Fruit fly (Drosophila melanogaster) whole organism, embryonic: ENCODE data around the gene CG3224.
A peak's percentile ranks its signal among the peaks of the same experiment; 100 is the strongest.

Experiments
- Adf1 ChIP-seq: fragments of 200-800 bp; sonication (Bioruptor generic); IDR thresholded peaks from 2 replicates; pipeline ENCODE4 v1.3.6; 2022; ENCODE audit warnings: missing biosample characterization, missing genetic modification characterization
- Atf6 ChIP-seq: fragments of 200-800 bp; sonication (Bioruptor generic); IDR thresholded peaks from 2 replicates; pipeline ENCODE4 v1.3.6; 2022; ENCODE audit warnings: missing biosample characterization, missing genetic modification characterization
- BEAF-32 ChIP-seq: fragments of 200-800 bp; sonication (Bioruptor generic); optimal IDR thresholded peaks from 3 replicates; lab custom pipeline; 2017; ENCODE audit warnings: missing biosample characterization, missing genetic modification characterization, mild to moderate bottlenecking, moderate library complexity, missing genetic modification reagents
- Bgb ChIP-seq: fragments of 200-800 bp; sonication (Bioruptor generic); IDR thresholded peaks from 2 replicates; pipeline ENCODE4 v1.3.6; 2022; ENCODE audit warnings: missing biosample characterization, missing genetic modification characterization; ENCODE audit not compliant: partially characterized antibody
- CG10366 ChIP-seq: fragments of 200-800 bp; sonication (Bioruptor generic); IDR thresholded peaks from 2 replicates; pipeline ENCODE4 v1.3.6; 2022; ENCODE audit warnings: missing biosample characterization, missing genetic modification characterization
- CG12104 ChIP-seq: fragments of 200-800 bp; sonication (Bioruptor generic); optimal IDR thresholded peaks from 3 replicates; lab custom pipeline; 2016; ENCODE audit warnings: missing biosample characterization, missing genetic modification characterization
- CG12744 ChIP-seq: fragments of 200-800 bp; sonication (Bioruptor generic); optimal IDR thresholded peaks from 2 replicates; lab custom pipeline; 2016; ENCODE audit warnings: missing biosample characterization, missing genetic modification characterization
- CG14441 ChIP-seq: fragments of 200-800 bp; sonication (Bioruptor generic); IDR thresholded peaks from 2 replicates; pipeline ENCODE4 v1.3.6; 2022; ENCODE audit warnings: missing biosample characterization, missing genetic modification characterization
- CG14667 ChIP-seq: fragments of 200-800 bp; sonication (Bioruptor generic); IDR thresholded peaks from 2 replicates; pipeline ENCODE4 v1.3.6; 2022; ENCODE audit warnings: missing biosample characterization, missing genetic modification characterization
- CG16813 ChIP-seq: fragments of 200-800 bp; sonication (Bioruptor generic); IDR thresholded peaks from 3 replicates; pipeline ENCODE4 v1.3.6; 2022; ENCODE audit warnings: missing biosample characterization, missing genetic modification characterization; ENCODE audit not compliant: partially characterized antibody
- CG17361 ChIP-seq: fragments of 200-800 bp; sonication (Bioruptor generic); IDR thresholded peaks from 3 replicates; pipeline ENCODE4 v1.3.6; 2022; ENCODE audit warnings: missing biosample characterization, missing genetic modification characterization
- CG4404 ChIP-seq: fragments of 200-800 bp; sonication (Bioruptor generic); IDR thresholded peaks from 2 replicates; pipeline ENCODE4 v1.3.6; 2022; ENCODE audit warnings: missing biosample characterization, missing genetic modification characterization
- CG4617 ChIP-seq: fragments of 200-800 bp; sonication (Bioruptor generic); optimal IDR thresholded peaks from 3 replicates; lab custom pipeline; 2016; ENCODE audit warnings: missing biosample characterization, missing genetic modification characterization, borderline replicate concordance
- CG5180 ChIP-seq: fragments of 200-800 bp; sonication (Bioruptor generic); optimal IDR thresholded peaks from 3 replicates; lab custom pipeline; 2017; ENCODE audit warnings: missing biosample characterization, missing genetic modification characterization, mild to moderate bottlenecking, moderate library complexity, missing genetic modification reagents
- CG6654 ChIP-seq: fragments of 200-800 bp; sonication (Bioruptor generic); optimal IDR thresholded peaks from 2 replicates; lab custom pipeline; 2017; ENCODE audit warnings: missing biosample characterization, mild to moderate bottlenecking, missing genetic modification characterization
- CG8359 ChIP-seq: fragments of 200-800 bp; sonication (Bioruptor generic); optimal IDR thresholded peaks from 2 replicates; lab custom pipeline; 2017; ENCODE audit warnings: missing biosample characterization, mild to moderate bottlenecking, missing genetic modification characterization, borderline replicate concordance
- CG8944 ChIP-seq: fragments of 200-800 bp; sonication (Bioruptor generic); optimal IDR thresholded peaks from 3 replicates; lab custom pipeline; 2016; ENCODE audit warnings: missing biosample characterization, missing genetic modification characterization
- CG9609 ChIP-seq: fragments of 200-800 bp; sonication (Bioruptor generic); optimal IDR thresholded peaks from 3 replicates; lab custom pipeline; 2016; ENCODE audit warnings: missing biosample characterization, missing genetic modification characterization
- Dfd ChIP-seq, 2 experiments: fragments of >200 bp; optimal IDR thresholded peaks; 2 replicates each; lab custom pipeline; 2017; ENCODE audit warnings: missing biosample characterization in 2 of 2, missing genetic modification characterization in 2 of 2
- Doc3 ChIP-seq: fragments of 200-800 bp; sonication (Bioruptor generic); IDR thresholded peaks from 3 replicates; pipeline ENCODE4 v1.3.6; 2022; ENCODE audit warnings: missing biosample characterization, missing genetic modification characterization; ENCODE audit not compliant: partially characterized antibody
- HLHmδ ChIP-seq: fragments of 200-800 bp; sonication (Bioruptor generic); optimal IDR thresholded peaks from 2 replicates; lab custom pipeline; 2018; ENCODE audit warnings: missing biosample characterization, mild to moderate bottlenecking, missing genetic modification characterization, moderate library complexity
- Jarid2 ChIP-seq: fragments of 200-800 bp; sonication (Bioruptor generic); optimal IDR thresholded peaks from 3 replicates; lab custom pipeline; 2017; ENCODE audit warnings: mild to moderate bottlenecking, missing biosample characterization, missing genetic modification reagents, missing genetic modification characterization
- Med ChIP-seq: fragments of 200-800 bp; sonication (Bioruptor generic); peaks from one replicate; lab custom pipeline; 2016; ENCODE audit warnings: missing biosample characterization, missing genetic modification characterization, mild to moderate bottlenecking, inconsistent platforms, moderate library complexity
- Mrtf ChIP-seq: fragments of 200-800 bp; sonication (Bioruptor generic); IDR thresholded peaks from 3 replicates; pipeline ENCODE4 v1.3.6; 2022; ENCODE audit warnings: missing biosample characterization, missing genetic modification characterization
- Neu2 ChIP-seq: fragments of 200-800 bp; sonication (Bioruptor generic); optimal IDR thresholded peaks from 3 replicates; lab custom pipeline; 2016; ENCODE audit warnings: missing biosample characterization, missing genetic modification characterization, borderline replicate concordance
- Nf-YA ChIP-seq: fragments of 200-800 bp; sonication (Bioruptor generic); IDR thresholded peaks from 2 replicates; pipeline ENCODE4 v1.3.6; 2022; ENCODE audit warnings: missing biosample characterization, missing genetic modification characterization
- Oli ChIP-seq: fragments of 200-800 bp; sonication (Bioruptor generic); optimal IDR thresholded peaks from 2 replicates; lab custom pipeline; 2018; ENCODE audit warnings: missing biosample characterization, mild to moderate bottlenecking, missing genetic modification characterization, moderate library complexity
- Rx ChIP-seq: fragments of 200-800 bp; sonication (Bioruptor generic); IDR thresholded peaks from 2 replicates; pipeline ENCODE4 v1.3.6; 2022; ENCODE audit warnings: missing biosample characterization, missing genetic modification characterization
- Sox100B ChIP-seq: fragments of 200-800 bp; sonication (Bioruptor generic); optimal IDR thresholded peaks from 3 replicates; lab custom pipeline; 2018; ENCODE audit warnings: missing biosample characterization, mild to moderate bottlenecking, missing genetic modification characterization
- amos ChIP-seq: fragments of 200-800 bp; sonication (Bioruptor generic); IDR thresholded peaks from 2 replicates; pipeline ENCODE4 v1.3.6; 2022; ENCODE audit warnings: missing biosample characterization, missing genetic modification characterization; ENCODE audit not compliant: partially characterized antibody
- bigmax ChIP-seq: fragments of 200-800 bp; sonication (Bioruptor generic); optimal IDR thresholded peaks from 2 replicates; lab custom pipeline; 2018; ENCODE audit warnings: missing biosample characterization, mild to moderate bottlenecking, missing genetic modification characterization
- chinmo ChIP-seq: fragments of 200-800 bp; sonication (Bioruptor generic); IDR thresholded peaks from 4 replicates; pipeline ENCODE4 v1.3.6; 2022; ENCODE audit warnings: missing biosample characterization, missing genetic modification characterization; ENCODE audit not compliant: partially characterized antibody
- dan ChIP-seq: fragments of 200-800 bp; sonication (Bioruptor generic); IDR thresholded peaks from 2 replicates; pipeline ENCODE4 v1.3.6; 2022; ENCODE audit warnings: missing biosample characterization, missing genetic modification characterization
- danr ChIP-seq: fragments of 200-800 bp; sonication (Bioruptor generic); IDR thresholded peaks from 2 replicates; pipeline ENCODE4 v1.3.6; 2022; ENCODE audit warnings: missing biosample characterization, missing genetic modification characterization
- dysf ChIP-seq: fragments of 200-800 bp; sonication (Bioruptor generic); IDR thresholded peaks from 3 replicates; pipeline ENCODE4 v1.3.6; 2022; ENCODE audit warnings: missing biosample characterization, missing genetic modification characterization
- fd3F ChIP-seq: fragments of 200-800 bp; sonication (Bioruptor generic); optimal IDR thresholded peaks from 2 replicates; lab custom pipeline; 2018; ENCODE audit warnings: missing biosample characterization, mild to moderate bottlenecking, missing genetic modification characterization, moderate library complexity
- gcm2 ChIP-seq: fragments of 200-800 bp; sonication (Bioruptor generic); optimal IDR thresholded peaks from 2 replicates; lab custom pipeline; 2016; ENCODE audit warnings: missing biosample characterization, missing genetic modification characterization
- hbn ChIP-seq: fragments of 200-800 bp; sonication (Bioruptor generic); IDR thresholded peaks from 2 replicates; pipeline ENCODE4 v1.3.6; 2022; ENCODE audit warnings: missing biosample characterization, missing genetic modification characterization; ENCODE audit not compliant: partially characterized antibody
- hth ChIP-seq: fragments of >200 bp; optimal IDR thresholded peaks from 2 replicates; lab custom pipeline; 2017; ENCODE audit warnings: inconsistent platforms
- inv ChIP-seq: fragments of 200-800 bp; sonication (Bioruptor generic); IDR thresholded peaks from 2 replicates; pipeline ENCODE4 v1.3.6; 2022; ENCODE audit warnings: missing biosample characterization, missing genetic modification characterization; ENCODE audit not compliant: partially characterized antibody
- jumu ChIP-seq: fragments of 200-800 bp; sonication (Bioruptor generic); optimal IDR thresholded peaks from 3 replicates; lab custom pipeline; 2016; ENCODE audit warnings: missing biosample characterization, missing genetic modification characterization
- lbe ChIP-seq: fragments of 200-800 bp; sonication (Bioruptor generic); optimal IDR thresholded peaks from 2 replicates; lab custom pipeline; 2016; ENCODE audit warnings: missing biosample characterization, mild to moderate bottlenecking, missing genetic modification characterization
- lilli ChIP-seq: fragments of 200-800 bp; sonication (Bioruptor generic); optimal IDR thresholded peaks from 3 replicates; lab custom pipeline; 2016; ENCODE audit warnings: missing biosample characterization, missing genetic modification characterization
- mirr ChIP-seq: fragments of 200-800 bp; sonication (Bioruptor generic); optimal IDR thresholded peaks from 3 replicates; lab custom pipeline; 2018; ENCODE audit warnings: missing biosample characterization, mild to moderate bottlenecking, missing genetic modification characterization
- nau ChIP-seq: fragments of 200-800 bp; sonication (Bioruptor generic); optimal IDR thresholded peaks from 3 replicates; lab custom pipeline; 2017; ENCODE audit warnings: missing biosample characterization, mild to moderate bottlenecking, missing genetic modification characterization, missing genetic modification reagents
- org-1 ChIP-seq: fragments of 200-800 bp; sonication (Bioruptor generic); optimal IDR thresholded peaks from 2 replicates; lab custom pipeline; 2017; ENCODE audit warnings: missing biosample characterization, missing genetic modification characterization
- phol ChIP-seq: fragments of 200-800 bp; sonication (Bioruptor generic); optimal IDR thresholded peaks from 3 replicates; lab custom pipeline; 2018; ENCODE audit warnings: missing biosample characterization, mild to moderate bottlenecking, missing genetic modification characterization, moderate library complexity
- rib ChIP-seq: fragments of 200-800 bp; sonication (Bioruptor generic); IDR thresholded peaks from 2 replicates; pipeline ENCODE4 v1.3.6; 2022; ENCODE audit warnings: missing biosample characterization, missing genetic modification characterization
- slp2 ChIP-seq: fragments of 200-800 bp; sonication (Bioruptor generic); optimal IDR thresholded peaks from 2 replicates; lab custom pipeline; 2016; ENCODE audit warnings: missing biosample characterization, missing genetic modification characterization
- unc-4 ChIP-seq: fragments of 200-800 bp; sonication (Bioruptor generic); IDR thresholded peaks from 2 replicates; pipeline ENCODE4 v1.3.6; 2022; ENCODE audit warnings: missing biosample characterization, missing genetic modification characterization; ENCODE audit not compliant: partially characterized antibody

Gene CG3224

DNA sequence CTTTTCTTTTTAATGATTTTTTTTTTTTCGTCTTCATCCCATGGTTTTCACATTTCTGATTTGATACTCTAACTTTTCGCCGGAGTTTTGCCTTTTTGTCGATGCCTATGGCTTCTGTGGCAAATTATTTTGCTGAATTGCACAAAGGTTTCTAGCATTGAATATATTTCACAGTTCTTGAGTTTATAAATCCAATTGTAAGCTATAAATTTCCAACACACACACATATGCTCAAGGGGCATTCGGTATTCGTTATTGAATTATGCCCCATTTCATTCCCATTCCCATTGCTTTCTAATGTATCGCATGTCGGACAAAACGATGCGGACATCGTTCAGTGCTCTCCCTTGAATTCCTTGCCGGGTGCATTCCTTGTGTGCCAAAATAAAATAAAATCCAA, 45.8 kb downstream of the CG3224 start (continued):
- TF ChIP-seq CG17361 (GFP tag; lab: Robert Waterston, UW): peak; percentile 66
- TF ChIP-seq gcm2 (GFP tag; lab: Kevin White, UChicago): no peak
- TF ChIP-seq CG9609 (GFP tag; lab: Kevin White, UChicago): no peak
- peak; percentile 58; the same call in 2 of the 3 replicates for TF ChIP-seq dysf (GFP tag; lab: Robert Waterston, UW)
- TF ChIP-seq chinmo (GFP tag; lab: Robert Waterston, UW): no peak
- TF ChIP-seq inv (GFP tag; lab: Robert Waterston, UW): no peak
- no peak for TF ChIP-seq rib (GFP tag; lab: Robert Waterston, UW)
- no peak for TF ChIP-seq hth (lab: Kevin White, UChicago)
- peak; percentile 3 for TF ChIP-seq CG5180 (GFP tag; lab: Kevin White, UChicago)
- no peak for TF ChIP-seq CG8359 (GFP tag; lab: Kevin White, UChicago)
- TF ChIP-seq lilli (GFP tag; lab: Kevin White, UChicago): peak; percentile 36
- no peak for TF ChIP-seq CG12744 (GFP tag; lab: Kevin White, UChicago)
- TF ChIP-seq Nf-YA (GFP tag; lab: Robert Waterston, UW): peak; percentile 46; the same call in 1 of the 2 replicates
- no peak for TF ChIP-seq amos (GFP tag; lab: Robert Waterston, UW)
- peak; percentile 35 for TF ChIP-seq CG14441 (GFP tag; lab: Robert Waterston, UW)
- TF ChIP-seq CG10366 (GFP tag; lab: Robert Waterston, UW): peak; percentile 66
- no peak for TF ChIP-seq CG6654 (GFP tag; lab: Kevin White, UChicago)
- TF ChIP-seq Neu2: no peak
- TF ChIP-seq CG4617 (GFP tag; lab: Kevin White, UChicago): no peak
- TF ChIP-seq Doc3 (GFP tag; lab: Robert Waterston, UW): no peak
- TF ChIP-seq slp2 (GFP tag; lab: Kevin White, UChicago): peak; percentile 39
- no peak for TF ChIP-seq org-1 (GFP tag; lab: Kevin White, UChicago)
- peak; percentile 66 for TF ChIP-seq jumu (GFP tag; lab: Kevin White, UChicago)
- TF ChIP-seq BEAF-32 (GFP tag; lab: Kevin White, UChicago): no peak
- TF ChIP-seq lbe (GFP tag; lab: Kevin White, UChicago): no peak
- TF ChIP-seq Atf6: peak; percentile 10; the same call in 1 of the 2 replicates
- no peak for TF ChIP-seq fd3F (GFP tag; lab: Kevin White, UChicago)
- TF ChIP-seq Med (GFP tag; lab: Kevin White, UChicago): peak; percentile 60
- no peak for TF ChIP-seq hbn (GFP tag; lab: Robert Waterston, UW)
- TF ChIP-seq Dfd (GFP tag; optimal IDR thresholded peaks at IDR 0.05; lab: Kevin White, UChicago): no peak
- no peak for TF ChIP-seq unc-4 (GFP tag; lab: Robert Waterston, UW)
- no peak; the same call in 1 of the 2 replicates for TF ChIP-seq dan
- no peak for TF ChIP-seq danr (GFP tag; lab: Robert Waterston, UW)
- no peak for TF ChIP-seq bigmax (GFP tag; lab: Kevin White, UChicago)
- TF ChIP-seq Jarid2 (GFP tag; lab: Kevin White, UChicago): no peak
- TF ChIP-seq phol: peak; percentile 60
- peak; percentile 47; the same call in 1 of the 2 replicates for TF ChIP-seq Rx
- no peak for TF ChIP-seq HLHmδ (GFP tag; lab: Kevin White, UChicago)
- no peak for TF ChIP-seq CG16813 (GFP tag; lab: Robert Waterston, UW)
- peak; percentile 18 for TF ChIP-seq Sox100B
- no peak for TF ChIP-seq nau (GFP tag; lab: Kevin White, UChicago)
- TF ChIP-seq mirr: no peak
- no peak for TF ChIP-seq Bgb
- TF ChIP-seq CG14667 (GFP tag; lab: Robert Waterston, UW): peak; percentile 34
- TF ChIP-seq Mrtf (GFP tag; lab: Robert Waterston, UW): peak; percentile 56; the same call in 2 of the 3 replicates
- TF ChIP-seq CG8944 (GFP tag; lab: Kevin White, UChicago): peak; percentile 36
- peak; percentile 17 for TF ChIP-seq CG12104 (GFP tag; lab: Kevin White, UChicago)
- peak; percentile 60 for TF ChIP-seq CG4404
- TF ChIP-seq Oli: peak; percentile 40
- TF ChIP-seq Adf1: no peak
